Worm (Caenorhabditis elegans) whole organism, L2 larva: ENCODE results near the gene C02B10.6.
"Not testable (repeated sequence)": the region's sequence is repeated elsewhere in the genome, so short reads cannot be mapped to it uniquely, and the experiment has no call there.

Source experiments
- aly-2 ChIP-seq: fragments of 150-350 bp; optimal IDR thresholded peaks from 2 replicates; lab custom pipeline; 2014; ENCODE audit warnings: missing biosample characterization, missing genetic modification characterization
- elt-1 ChIP-seq: fragments of 150-350 bp; optimal IDR thresholded peaks from 2 replicates; lab custom pipeline; 2014; ENCODE audit warnings: missing biosample characterization, missing genetic modification characterization
- lin-13 ChIP-seq: fragments of 150-350 bp; optimal IDR thresholded peaks from 2 replicates; lab custom pipeline; 2014; ENCODE audit warnings: missing biosample characterization, missing genetic modification reagents, missing genetic modification characterization
- mdl-1 ChIP-seq, 2 experiments: fragments of 150-350 bp in 1 of 2; sonication (generic microtip) in 1 of 2; optimal IDR thresholded peaks; 2 replicates each; lab custom pipeline; 2017; ENCODE audit warnings: missing biosample characterization in 2 of 2, missing genetic modification characterization in 2 of 2
- unc-39 ChIP-seq: fragments of 150-350 bp; optimal IDR thresholded peaks from 2 replicates; lab custom pipeline; 2014; ENCODE audit warnings: missing biosample characterization, missing genetic modification characterization
- unc-55 ChIP-seq: fragments of 150-350 bp; sonication (generic microtip); optimal IDR thresholded peaks from 3 replicates; lab custom pipeline; 2014; ENCODE audit warnings: missing biosample characterization, missing genetic modification reagents, missing genetic modification characterization
- zag-1 ChIP-seq: fragments of 150-350 bp; optimal IDR thresholded peaks from 2 replicates; lab custom pipeline; 2014; ENCODE audit warnings: missing biosample characterization, missing genetic modification characterization

ce11 chrIV:5066887-5067286, 3.8 kb upstream of the C02B10.6 start, which contains the start of gene ttbk-2.2:
- TF ChIP-seq unc-55; mdl-1 (tag; optimal IDR thresholded peaks at IDR 0.05; lab: Kevin White, UChicago); aly-2 (tag; lab: Kevin White, UChicago); lin-13; unc-39 (tag; lab: Kevin White, UChicago); elt-1; zag-1 (tag; lab: Kevin White, UChicago): not testable (repeated sequence)
